Worm (Caenorhabditis elegans): Measurements from ENCODE around the gene madf-1.
"Not testable (repeated sequence)": the region's sequence is repeated elsewhere in the genome, so short reads cannot be mapped to it uniquely, and the experiment has no call there.

ce11 chrIV:848956-849355 is 17.3 kb upstream of the madf-1 start:
- not testable (repeated sequence) for TF ChIP-seq flt-1 (GFP tag; IDR thresholded peaks at IDR 0.05); klf-2 (GFP tag; conservative IDR thresholded peaks at IDR 0.05); ztf-23 (GFP tag; IDR thresholded peaks at IDR 0.05); cog-1 (tag; optimal IDR thresholded peaks at IDR 0.05)
